Worm (Caenorhabditis elegans) whole organism, L2 larva: ENCODE measurements around the gene B0244.5.

Experiments
- ama-1 ChIP-seq: fragments of 150-350 bp; optimal IDR thresholded peaks from 2 replicates; lab custom pipeline; 2018; ENCODE audit warnings: inconsistent platforms
- ceh-82 ChIP-seq: fragments of 150-350 bp; optimal IDR thresholded peaks from 2 replicates; lab custom pipeline; 2014; ENCODE audit warnings: missing biosample characterization, missing genetic modification characterization
- elt-3 ChIP-seq: sonication (generic microtip); optimal IDR thresholded peaks from 2 replicates; lab custom pipeline; 2017; ENCODE audit warnings: missing biosample characterization, missing genetic modification characterization
- mab-5 ChIP-seq: fragments of 150-350 bp; optimal IDR thresholded peaks from 2 replicates; lab custom pipeline; 2014; ENCODE audit warnings: missing biosample characterization, missing genetic modification characterization
- nhr-25 ChIP-seq: fragments of 150-350 bp; sonication (generic microtip); optimal IDR thresholded peaks from 3 replicates; lab custom pipeline; 2014; ENCODE audit warnings: missing biosample characterization, missing genetic modification characterization
- nhr-77 ChIP-seq: fragments of 150-350 bp; optimal IDR thresholded peaks from 2 replicates; lab custom pipeline; 2014; ENCODE audit warnings: missing biosample characterization, missing genetic modification characterization
- sma-9 ChIP-seq, 2 experiments: fragments of 150-350 bp in 1 of 2; sonication (generic microtip) in 1 of 2; optimal IDR thresholded peaks; 2 replicates each; lab custom pipeline; 2014 to 2016; ENCODE audit warnings: missing genetic modification characterization in 2 of 2, mild to moderate bottlenecking in 1 of 2, missing biosample characterization in 1 of 2, missing compliant biosample characterization in 1 of 2, missing genetic modification reagents in 1 of 2, moderate library complexity in 1 of 2
- unc-39 ChIP-seq: fragments of 150-350 bp; optimal IDR thresholded peaks from 2 replicates; lab custom pipeline; 2014; ENCODE audit warnings: missing biosample characterization, missing genetic modification characterization
- unc-55 ChIP-seq: fragments of 150-350 bp; sonication (generic microtip); optimal IDR thresholded peaks from 3 replicates; lab custom pipeline; 2014; ENCODE audit warnings: missing biosample characterization, missing genetic modification reagents, missing genetic modification characterization

DNA sequence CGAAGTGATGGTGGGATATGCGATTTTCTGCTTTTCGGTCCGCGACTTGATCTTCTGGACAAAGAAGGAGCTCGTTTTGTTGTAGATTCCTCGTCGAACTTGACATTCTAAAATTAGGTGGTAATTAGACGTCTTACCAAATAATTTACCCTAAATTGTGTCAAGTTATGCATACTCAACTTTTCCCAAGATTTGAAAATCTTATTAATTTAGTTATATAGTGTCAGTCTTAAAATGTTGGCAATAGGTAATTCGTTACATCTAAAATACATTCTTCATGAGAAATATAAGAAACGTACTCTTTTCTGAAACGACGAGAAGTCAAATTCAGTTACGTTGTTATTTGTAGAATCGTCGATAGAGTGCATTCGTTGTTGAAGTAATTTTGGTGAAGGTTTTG, 37.1 kb upstream of the B0244.5 start:
- TF ChIP-seq unc-55 (GFP tag; lab: Kevin White, UChicago) (no peak), unc-39 (tag; lab: Kevin White, UChicago) (no peak), elt-3 (tag; lab: Kevin White, UChicago) (no peak), ama-1 (lab: Kevin White, UChicago) (no peak), ceh-82 (tag; lab: Kevin White, UChicago) (no peak), nhr-77 (no peak), mab-5 (tag; lab: Kevin White, UChicago) (no peak), nhr-25 (tag; lab: Kevin White, UChicago) (no peak), sma-9 (GFP tag; optimal IDR thresholded peaks at IDR 0.05; lab: Kevin White, UChicago) (no peak), sma-9 (tag; optimal IDR thresholded peaks at IDR 0.05; lab: Kevin White, UChicago) (no peak)
